Fruit fly (Drosophila melanogaster) whole organism, embryonic: Measurements from ENCODE around the gene GILT3.

Experiments used
- CG10431 ChIP-seq: fragments of 200-800 bp; sonication (Bioruptor generic); optimal IDR thresholded peaks from 3 replicates; lab custom pipeline; 2018; ENCODE audit warnings: missing biosample characterization, mild to moderate bottlenecking, missing genetic modification characterization
- CG10565 ChIP-seq: fragments of 200-800 bp; sonication (Bioruptor generic); optimal IDR thresholded peaks from 3 replicates; lab custom pipeline; 2016; ENCODE audit warnings: missing biosample characterization, mild to moderate bottlenecking, missing genetic modification characterization
- CG10959 ChIP-seq: fragments of 200-800 bp; sonication (Bioruptor generic); IDR thresholded peaks from 2 replicates; pipeline ENCODE4 v1.3.6; 2022; ENCODE audit warnings: missing biosample characterization, missing genetic modification characterization
- CG11247 ChIP-seq: fragments of 200-800 bp; sonication (Bioruptor generic); IDR thresholded peaks from 2 replicates; pipeline ENCODE4 v1.3.6; 2022; ENCODE audit warnings: missing biosample characterization, missing genetic modification characterization
- CG11695 ChIP-seq: fragments of 200-800 bp; sonication (Bioruptor generic); IDR thresholded peaks from 3 replicates; pipeline ENCODE4 v1.3.6; 2022; ENCODE audit warnings: missing biosample characterization, missing genetic modification characterization
- CG12299 ChIP-seq: fragments of 200-800 bp; sonication (Bioruptor generic); optimal IDR thresholded peaks from 2 replicates; lab custom pipeline; 2018; ENCODE audit warnings: missing biosample characterization, mild to moderate bottlenecking, missing genetic modification characterization
- CG12659 ChIP-seq: fragments of 200-800 bp; sonication (Bioruptor generic); optimal IDR thresholded peaks from 3 replicates; lab custom pipeline; 2017; ENCODE audit warnings: mild to moderate bottlenecking, missing biosample characterization, missing genetic modification reagents, missing genetic modification characterization
- CG13424 ChIP-seq: fragments of 200-800 bp; sonication (Bioruptor generic); optimal IDR thresholded peaks from 2 replicates; lab custom pipeline; 2019; ENCODE audit warnings: missing biosample characterization, mild to moderate bottlenecking, missing genetic modification characterization, moderate library complexity
- CG13624 ChIP-seq: fragments of 200-800 bp; sonication (Bioruptor generic); optimal IDR thresholded peaks from 2 replicates; lab custom pipeline; 2016; ENCODE audit warnings: missing biosample characterization, missing genetic modification characterization
- CG13775 ChIP-seq: fragments of 200-800 bp; sonication (Bioruptor generic); optimal IDR thresholded peaks from 3 replicates; lab custom pipeline; 2017; ENCODE audit warnings: missing biosample characterization, mild to moderate bottlenecking, missing genetic modification characterization
- CG15011 ChIP-seq: fragments of 200-800 bp; sonication (Bioruptor generic); optimal IDR thresholded peaks from 3 replicates; lab custom pipeline; 2018; ENCODE audit warnings: missing biosample characterization, mild to moderate bottlenecking, missing genetic modification characterization
- CG15073 ChIP-seq: fragments of 200-800 bp; sonication (Bioruptor generic); optimal IDR thresholded peaks from 2 replicates; lab custom pipeline; 2016; ENCODE audit warnings: missing biosample characterization, missing genetic modification characterization
- CG15514 ChIP-seq: fragments of 200-800 bp; sonication (Bioruptor generic); optimal IDR thresholded peaks from 3 replicates; lab custom pipeline; 2017; ENCODE audit warnings: missing biosample characterization, missing genetic modification characterization, mild to moderate bottlenecking, moderate library complexity, missing genetic modification reagents
- CG16813 ChIP-seq: fragments of 200-800 bp; sonication (Bioruptor generic); IDR thresholded peaks from 3 replicates; pipeline ENCODE4 v1.3.6; 2022; ENCODE audit warnings: missing biosample characterization, missing genetic modification characterization; ENCODE audit not compliant: partially characterized antibody
- CG17359 ChIP-seq: fragments of 200-800 bp; sonication (Bioruptor generic); optimal IDR thresholded peaks from 3 replicates; lab custom pipeline; 2018; ENCODE audit warnings: missing biosample characterization, mild to moderate bottlenecking, missing genetic modification characterization, moderate library complexity
- CG17612 ChIP-seq: fragments of 200-800 bp; sonication (Bioruptor generic); IDR thresholded peaks from 2 replicates; pipeline ENCODE4 v1.3.6; 2022; ENCODE audit warnings: missing biosample characterization, missing genetic modification characterization
- CG18011 ChIP-seq: fragments of 200-800 bp; sonication (Bioruptor generic); optimal IDR thresholded peaks from 2 replicates; lab custom pipeline; 2017; ENCODE audit warnings: missing biosample characterization, missing genetic modification characterization, mild to moderate bottlenecking, moderate library complexity, missing genotype
- CG18262 ChIP-seq: fragments of 200-800 bp; optimal IDR thresholded peaks from 3 replicates; lab custom pipeline; 2019; ENCODE audit warnings: missing biosample characterization, mild to moderate bottlenecking, missing genetic modification characterization, moderate library complexity
- CG18619 ChIP-seq: fragments of 200-800 bp; sonication (Bioruptor generic); optimal IDR thresholded peaks from 3 replicates; lab custom pipeline; 2017; ENCODE audit warnings: missing biosample characterization, mild to moderate bottlenecking, missing genetic modification characterization
- CG43689 ChIP-seq: fragments of 200-800 bp; sonication (Bioruptor generic); IDR thresholded peaks from 2 replicates; pipeline ENCODE4 v1.3.6; 2022; ENCODE audit warnings: missing biosample characterization, missing genetic modification characterization
- Dad ChIP-seq: fragments of 200-800 bp; sonication (Bioruptor generic); optimal IDR thresholded peaks from 3 replicates; lab custom pipeline; 2016; ENCODE audit warnings: missing biosample characterization, missing genetic modification characterization
- Dfd ChIP-seq, 2 experiments: fragments of >200 bp; optimal IDR thresholded peaks; 2 replicates each; lab custom pipeline; 2017; ENCODE audit warnings: missing biosample characterization in 2 of 2, missing genetic modification characterization in 2 of 2
- Dll ChIP-seq: fragments of 200-800 bp; sonication (Bioruptor generic); IDR thresholded peaks from 4 replicates; pipeline ENCODE4 v1.3.6; 2022; ENCODE audit warnings: missing biosample characterization, missing genetic modification characterization; ENCODE audit not compliant: partially characterized antibody
- Hey ChIP-seq: fragments of 200-800 bp; sonication (Bioruptor generic); optimal IDR thresholded peaks from 3 replicates; lab custom pipeline; 2018; ENCODE audit warnings: missing biosample characterization, mild to moderate bottlenecking, missing genetic modification characterization
- Hr3 ChIP-seq: fragments of 200-800 bp; sonication (Bioruptor generic); optimal IDR thresholded peaks from 3 replicates; lab custom pipeline; 2016; ENCODE audit warnings: missing biosample characterization, missing genetic modification characterization
- Lim3 ChIP-seq: fragments of 200-800 bp; sonication (Bioruptor generic); IDR thresholded peaks from 2 replicates; pipeline ENCODE4 v1.3.6; 2022; ENCODE audit warnings: missing biosample characterization, missing genetic modification characterization
- Meics ChIP-seq: fragments of 200-800 bp; sonication (Bioruptor generic); optimal IDR thresholded peaks from 2 replicates; lab custom pipeline; 2017; ENCODE audit warnings: missing biosample characterization, mild to moderate bottlenecking, missing genetic modification characterization
- NFAT ChIP-seq: fragments of 200-800 bp; sonication (Bioruptor generic); IDR thresholded peaks from 2 replicates; pipeline ENCODE4 v1.3.6; 2022; ENCODE audit warnings: missing biosample characterization, missing genetic modification characterization
- Oaz ChIP-seq: fragments of 200-800 bp; sonication (Bioruptor generic); IDR thresholded peaks from 2 replicates; pipeline ENCODE4 v1.3.6; 2022; ENCODE audit warnings: missing biosample characterization, missing genetic modification characterization
- Opbp ChIP-seq: fragments of 200-800 bp; sonication (Bioruptor generic); IDR thresholded peaks from 3 replicates; pipeline ENCODE4 v1.3.6; 2022; ENCODE audit warnings: missing biosample characterization, missing genetic modification characterization; ENCODE audit not compliant: partially characterized antibody
- Poxn ChIP-seq: fragments of 200-800 bp; sonication (Bioruptor generic); IDR thresholded peaks from 2 replicates; pipeline ENCODE4 v1.3.6; 2022; ENCODE audit warnings: missing biosample characterization, missing genetic modification characterization
- Sox100B ChIP-seq: fragments of 200-800 bp; sonication (Bioruptor generic); optimal IDR thresholded peaks from 3 replicates; lab custom pipeline; 2018; ENCODE audit warnings: missing biosample characterization, mild to moderate bottlenecking, missing genetic modification characterization
- ab ChIP-seq: fragments of 200-800 bp; sonication (Bioruptor generic); optimal IDR thresholded peaks from 2 replicates; lab custom pipeline; 2016; ENCODE audit warnings: missing biosample characterization, missing genetic modification characterization
- ap ChIP-seq: fragments of 200-800 bp; sonication (Bioruptor generic); IDR thresholded peaks from 2 replicates; pipeline ENCODE4 v1.3.6; 2022; ENCODE audit warnings: missing biosample characterization, missing genetic modification characterization
- ash1 ChIP-seq: fragments of 200-800 bp; sonication (Bioruptor generic); optimal IDR thresholded peaks from 2 replicates; lab custom pipeline; 2018; ENCODE audit warnings: missing biosample characterization, mild to moderate bottlenecking, missing genetic modification characterization
- cas ChIP-seq: fragments of 200-800 bp; sonication (Bioruptor generic); IDR thresholded peaks from 2 replicates; pipeline ENCODE4 v1.3.6; 2022; ENCODE audit warnings: missing biosample characterization, missing genetic modification characterization
- crp ChIP-seq, 2 experiments: fragments of 200-800 bp; sonication (Bioruptor generic); optimal IDR thresholded peaks; 2 replicates in 1 of 2; 3 replicates in 1 of 2; lab custom pipeline; 2017; ENCODE audit warnings: missing biosample characterization in 2 of 2, missing genetic modification characterization in 2 of 2, mild to moderate bottlenecking in 1 of 2, moderate library complexity in 1 of 2
- fd96Cb ChIP-seq: fragments of 200-800 bp; sonication (Bioruptor generic); optimal IDR thresholded peaks from 2 replicates; lab custom pipeline; 2018; ENCODE audit warnings: missing biosample characterization, mild to moderate bottlenecking, missing genetic modification characterization, moderate library complexity
- odd ChIP-seq: fragments of 200-800 bp; sonication (Bioruptor generic); optimal IDR thresholded peaks from 2 replicates; lab custom pipeline; 2017; ENCODE audit warnings: missing biosample characterization, mild to moderate bottlenecking, missing genetic modification characterization
- peb ChIP-seq: fragments of 200-800 bp; sonication (Bioruptor generic); IDR thresholded peaks from 2 replicates; pipeline ENCODE4 v1.3.6; 2022; ENCODE audit warnings: missing biosample characterization, missing genetic modification characterization
- rib ChIP-seq: fragments of 200-800 bp; sonication (Bioruptor generic); IDR thresholded peaks from 2 replicates; pipeline ENCODE4 v1.3.6; 2022; ENCODE audit warnings: missing biosample characterization, missing genetic modification characterization
- sc ChIP-seq, 3 experiments: fragments of >200 bp in 2 of 3; fragments of 200-800 bp in 1 of 3; sonication (Bioruptor generic) in 1 of 3; optimal IDR thresholded peaks; 2 replicates in 2 of 3; 3 replicates in 1 of 3; lab custom pipeline; 2017; ENCODE audit warnings: mild to moderate bottlenecking in 1 of 3, missing biosample characterization in 1 of 3, missing genetic modification characterization in 1 of 3, missing genetic modification reagents in 1 of 3
- sens ChIP-seq: fragments of 200-800 bp; sonication (Bioruptor generic); peaks from one replicate; lab custom pipeline; 2016; ENCODE audit warnings: missing biosample characterization, missing genetic modification characterization
- sqz ChIP-seq: fragments of 200-800 bp; sonication (Bioruptor generic); optimal IDR thresholded peaks from 3 replicates; lab custom pipeline; 2018; ENCODE audit warnings: missing biosample characterization, mild to moderate bottlenecking, missing genetic modification characterization
- trem ChIP-seq: fragments of 200-800 bp; optimal IDR thresholded peaks from 3 replicates; lab custom pipeline; 2019; ENCODE audit warnings: missing biosample characterization, mild to moderate bottlenecking, missing genetic modification characterization, moderate library complexity
- wek ChIP-seq: fragments of 200-800 bp; sonication (Bioruptor generic); optimal IDR thresholded peaks from 3 replicates; lab custom pipeline; 2018; ENCODE audit warnings: missing biosample characterization, mild to moderate bottlenecking, missing genetic modification characterization, moderate library complexity
- yki ChIP-seq: fragments of >200 bp; optimal IDR thresholded peaks from 3 replicates; lab custom pipeline; 2018

GILT3 gene

dm6 chr3R:23657357-23658318, 19.5 kb upstream of the GILT3 start (continued):
- TF ChIP-seq CG12659 (GFP tag; lab: Kevin White, UChicago) (peak; percentile 42), crp (GFP tag; optimal IDR thresholded peaks at IDR 0.05; lab: Kevin White, UChicago) (no peak), CG13424 (tag; lab: Kevin White, UChicago) (peak; percentile 56), Dfd (GFP tag; optimal IDR thresholded peaks at IDR 0.05; lab: Kevin White, UChicago) (no peak), wek (GFP tag; lab: Kevin White, UChicago) (peak; percentile 64), CG18011 (peak; percentile 6), ash1 (GFP tag; lab: Kevin White, UChicago) (no peak), CG11695 (GFP tag; lab: Robert Waterston, UW) (peak; percentile 21; the same call in 2 of the 3 replicates), CG16813 (no peak), sqz (peak; percentile 94), CG10565 (GFP tag; lab: Kevin White, UChicago) (peak; percentile 3), Hey (tag; lab: Kevin White, UChicago) (peak; percentile 61), Lim3 (no peak), Oaz (no peak), CG10431 (GFP tag; lab: Kevin White, UChicago) (peak; percentile 72), CG13775 (GFP tag; lab: Kevin White, UChicago) (peak; percentile 21), rib (GFP tag; lab: Robert Waterston, UW) (0 out of 2 replicates have a peak, but pooled peaks have one; percentile 17), sens (GFP tag; lab: Kevin White, UChicago) (peak; percentile 96), Poxn (no peak), CG18262 (tag; lab: Kevin White, UChicago) (peak; percentile 53), CG17359 (peak; percentile 61), trem (peak; percentile 11), Meics (GFP tag; lab: Kevin White, UChicago) (peak; percentile 24), sc (optimal IDR thresholded peaks at IDR 0.05; lab: Kevin White, UChicago) (no peak), sc (GFP tag; optimal IDR thresholded peaks at IDR 0.05; lab: Kevin White, UChicago) (peak; percentile 61), CG15011 (GFP tag; lab: Kevin White, UChicago) (peak; percentile 80), CG15514 (GFP tag; lab: Kevin White, UChicago) (peak; percentile 87), Opbp (GFP tag; lab: Robert Waterston, UW) (no peak), Sox100B (GFP tag; lab: Kevin White, UChicago) (peak; percentile 67), CG12299 (peak; percentile 44), ap (GFP tag; lab: Robert Waterston, UW) (peak; percentile 40; the same call in 1 of the 2 replicates), CG15073 (GFP tag; lab: Kevin White, UChicago) (no peak), NFAT (GFP tag; lab: Robert Waterston, UW) (no peak), peb (GFP tag; lab: Robert Waterston, UW) (no peak), CG43689 (no peak), CG11247 (GFP tag; lab: Robert Waterston, UW) (0 out of 2 replicates have a peak, but pooled peaks have one; percentile 22), Dll (no peak), CG10959 (GFP tag; lab: Robert Waterston, UW) (no peak; the same call in 1 of the 2 replicates), cas (GFP tag; lab: Robert Waterston, UW) (no peak), CG17612 (GFP tag; lab: Robert Waterston, UW) (no peak), Hr3 (GFP tag; lab: Kevin White, UChicago) (no peak), yki (lab: Kevin White, UChicago) (no peak), fd96Cb (tag; lab: Kevin White, UChicago) (peak; percentile 9), CG18619 (GFP tag; lab: Kevin White, UChicago) (peak; percentile 79), CG13624 (GFP tag; lab: Kevin White, UChicago) (peak; percentile 17), Dad (GFP tag; lab: Kevin White, UChicago) (no peak), odd (GFP tag; lab: Kevin White, UChicago) (peak; percentile 86), ab (no peak)
